Fruit fly (Drosophila melanogaster) whole organism, wandering third instar larva: ENCODE data around the gene Hrb27C.
A peak's percentile ranks its signal among the peaks of the same experiment; 100 is the strongest.

Experiments used
- Abd-B ChIP-seq: fragments of >200 bp; optimal IDR thresholded peaks from 2 replicates; lab custom pipeline; 2017; ENCODE audit warnings: missing biosample characterization, missing genetic modification characterization
- CG32264 ChIP-seq: fragments of 200-800 bp; sonication (Bioruptor generic); optimal IDR thresholded peaks from 2 replicates; lab custom pipeline; 2016; ENCODE audit warnings: missing biosample characterization, missing genetic modification characterization
- CG9705 ChIP-seq: fragments of 200-800 bp; sonication (Bioruptor generic); optimal IDR thresholded peaks from 2 replicates; lab custom pipeline; 2018; ENCODE audit warnings: missing biosample characterization, mild to moderate bottlenecking, missing genetic modification characterization
- Dfd ChIP-seq: fragments of >200 bp; optimal IDR thresholded peaks from 2 replicates; lab custom pipeline; 2017; ENCODE audit warnings: missing biosample characterization, missing genetic modification characterization
- Dif ChIP-seq: fragments of 200-275, 200-300 bp; sonication (Bioruptor generic); optimal IDR thresholded peaks from 2 replicates; lab custom pipeline; 2018; ENCODE audit warnings: missing biosample characterization, missing genetic modification characterization; ENCODE audit not compliant: partially characterized antibody
- GATAd ChIP-seq: sonication (Bioruptor generic); optimal IDR thresholded peaks from 2 replicates; lab custom pipeline; 2016; ENCODE audit warnings: missing biosample characterization, missing genetic modification characterization
- HLH106 ChIP-seq: fragments of 200-800 bp; optimal IDR thresholded peaks from 3 replicates; lab custom pipeline; 2019; ENCODE audit warnings: missing biosample characterization, mild to moderate bottlenecking, missing genetic modification characterization, moderate library complexity
- Hnf4 ChIP-seq: fragments of 200-800 bp; sonication (Bioruptor generic); optimal IDR thresholded peaks from 2 replicates; lab custom pipeline; 2016; ENCODE audit warnings: missing biosample characterization, mild to moderate bottlenecking, missing genetic modification characterization
- Hr78 ChIP-seq: fragments of >200 bp; optimal IDR thresholded peaks from 2 replicates; lab custom pipeline; 2017; ENCODE audit warnings: missing biosample characterization, missing genetic modification characterization
- Hr83 ChIP-seq: fragments of 200-300 bp; sonication (Bioruptor generic); optimal IDR thresholded peaks from 2 replicates; lab custom pipeline; 2016; ENCODE audit warnings: missing biosample characterization, mild to moderate bottlenecking, missing genetic modification characterization, moderate library complexity; ENCODE audit not compliant: poor library complexity, severe bottlenecking
- Jra ChIP-seq: sonication (Bioruptor generic); optimal IDR thresholded peaks from 2 replicates; lab custom pipeline; 2016; ENCODE audit warnings: missing biosample characterization, missing genetic modification characterization
- Mio ChIP-seq: sonication (Bioruptor generic); optimal IDR thresholded peaks from 2 replicates; lab custom pipeline; 2016; ENCODE audit warnings: missing biosample characterization, missing genetic modification characterization
- Myc ChIP-seq: fragments of >200 bp; optimal IDR thresholded peaks from 2 replicates; lab custom pipeline; 2017
- N ChIP-seq: fragments of >200 bp; optimal IDR thresholded peaks from 2 replicates; lab custom pipeline; 2018; ENCODE audit warnings: missing biosample characterization, missing external identifiers, missing genetic modification characterization
- OdsH ChIP-seq: fragments of 200-800 bp; sonication (Bioruptor generic); optimal IDR thresholded peaks from 2 replicates; lab custom pipeline; 2016; ENCODE audit warnings: missing biosample characterization, mild to moderate bottlenecking, missing genetic modification characterization
- Rel ChIP-seq, 2 experiments: fragments of 200-800 bp; sonication (Bioruptor generic) in 1 of 2; optimal IDR thresholded peaks; 2 replicates in 1 of 2; 3 replicates in 1 of 2; lab custom pipeline; 2016 to 2019; ENCODE audit warnings: mild to moderate bottlenecking in 2 of 2, missing biosample characterization in 2 of 2, missing genetic modification characterization in 2 of 2, moderate library complexity in 1 of 2
- Sp1 ChIP-seq: fragments of 200-800 bp; sonication (Bioruptor generic); optimal IDR thresholded peaks from 3 replicates; lab custom pipeline; 2019; ENCODE audit warnings: missing biosample characterization, mild to moderate bottlenecking, missing genetic modification characterization, moderate library complexity
- Vsx2 ChIP-seq: fragments of 200-300, 225-300 bp; sonication (Bioruptor generic); optimal IDR thresholded peaks from 2 replicates; lab custom pipeline; 2018; ENCODE audit warnings: missing biosample characterization, missing genetic modification characterization; ENCODE audit not compliant: partially characterized antibody
- brk ChIP-seq: fragments of 200-800 bp; sonication (Bioruptor generic); optimal IDR thresholded peaks from 2 replicates; lab custom pipeline; 2016; ENCODE audit warnings: missing biosample characterization, mild to moderate bottlenecking, missing genetic modification characterization
- dl ChIP-seq, 2 experiments: fragments of 175-275, 200-275 bp in 1 of 2; fragments of 200-275 bp in 1 of 2; sonication (Bioruptor generic); optimal IDR thresholded peaks; lab custom pipeline; 2018; ENCODE audit warnings: mild to moderate bottlenecking in 2 of 2, missing biosample characterization in 2 of 2, missing genetic modification characterization in 2 of 2, moderate library complexity in 2 of 2; ENCODE audit not compliant: partially characterized antibody in 2 of 2, insufficient read depth in 1 of 2
- dmrt93B ChIP-seq: fragments of 200-800 bp; sonication (Bioruptor generic); optimal IDR thresholded peaks from 2 replicates; lab custom pipeline; 2018; ENCODE audit warnings: missing biosample characterization, mild to moderate bottlenecking, missing genetic modification characterization
- dsf ChIP-seq: sonication (Bioruptor generic); optimal IDR thresholded peaks from 2 replicates; lab custom pipeline; 2016; ENCODE audit warnings: missing biosample characterization, missing genetic modification characterization, borderline replicate concordance
- ey ChIP-seq: fragments of 200-800 bp; sonication (Bioruptor generic); optimal IDR thresholded peaks from 2 replicates; lab custom pipeline; 2016; ENCODE audit warnings: missing biosample characterization, missing genetic modification characterization
- fru ChIP-seq: fragments of 200-800 bp; sonication (Bioruptor generic); optimal IDR thresholded peaks from 3 replicates; lab custom pipeline; 2016; ENCODE audit warnings: missing biosample characterization, mild to moderate bottlenecking, missing genetic modification characterization
- h ChIP-seq: fragments of 200-800 bp; sonication (Bioruptor generic); optimal IDR thresholded peaks from 3 replicates; lab custom pipeline; 2016; ENCODE audit warnings: missing biosample characterization, mild to moderate bottlenecking, missing genetic modification characterization
- jim ChIP-seq: fragments of 175-275, 200-325 bp; sonication (Bioruptor generic); optimal IDR thresholded peaks from 2 replicates; lab custom pipeline; 2016; ENCODE audit warnings: missing biosample characterization, mild to moderate bottlenecking, missing genetic modification characterization
- lola ChIP-seq: fragments of >200 bp; optimal IDR thresholded peaks from 2 replicates; lab custom pipeline; 2017; ENCODE audit warnings: missing biosample characterization, missing genetic modification characterization
- psq ChIP-seq: fragments of 200-800 bp; sonication (Bioruptor generic); optimal IDR thresholded peaks from 3 replicates; lab custom pipeline; 2017; ENCODE audit warnings: missing biosample characterization, mild to moderate bottlenecking, missing genetic modification characterization, moderate library complexity
- rgr ChIP-seq: fragments of 200-800 bp; sonication (Bioruptor generic); optimal IDR thresholded peaks from 3 replicates; lab custom pipeline; 2016; ENCODE audit warnings: missing biosample characterization, mild to moderate bottlenecking, missing genetic modification characterization
- sage ChIP-seq: fragments of 200-800 bp; sonication (Bioruptor generic); optimal IDR thresholded peaks from 2 replicates; lab custom pipeline; 2016; ENCODE audit warnings: missing biosample characterization, mild to moderate bottlenecking, missing genetic modification characterization
- tai ChIP-seq: sonication (Bioruptor generic); optimal IDR thresholded peaks from 2 replicates; lab custom pipeline; 2016; ENCODE audit warnings: missing biosample characterization, missing genetic modification characterization
- usp ChIP-seq: fragments of >200 bp; optimal IDR thresholded peaks from 2 replicates; lab custom pipeline; 2017; ENCODE audit warnings: missing biosample characterization, missing genetic modification characterization
- woc ChIP-seq: sonication (Bioruptor generic); optimal IDR thresholded peaks from 2 replicates; lab custom pipeline; 2016; ENCODE audit warnings: missing biosample characterization, mild to moderate bottlenecking, missing genetic modification characterization

The Hrb27C gene

DNA sequence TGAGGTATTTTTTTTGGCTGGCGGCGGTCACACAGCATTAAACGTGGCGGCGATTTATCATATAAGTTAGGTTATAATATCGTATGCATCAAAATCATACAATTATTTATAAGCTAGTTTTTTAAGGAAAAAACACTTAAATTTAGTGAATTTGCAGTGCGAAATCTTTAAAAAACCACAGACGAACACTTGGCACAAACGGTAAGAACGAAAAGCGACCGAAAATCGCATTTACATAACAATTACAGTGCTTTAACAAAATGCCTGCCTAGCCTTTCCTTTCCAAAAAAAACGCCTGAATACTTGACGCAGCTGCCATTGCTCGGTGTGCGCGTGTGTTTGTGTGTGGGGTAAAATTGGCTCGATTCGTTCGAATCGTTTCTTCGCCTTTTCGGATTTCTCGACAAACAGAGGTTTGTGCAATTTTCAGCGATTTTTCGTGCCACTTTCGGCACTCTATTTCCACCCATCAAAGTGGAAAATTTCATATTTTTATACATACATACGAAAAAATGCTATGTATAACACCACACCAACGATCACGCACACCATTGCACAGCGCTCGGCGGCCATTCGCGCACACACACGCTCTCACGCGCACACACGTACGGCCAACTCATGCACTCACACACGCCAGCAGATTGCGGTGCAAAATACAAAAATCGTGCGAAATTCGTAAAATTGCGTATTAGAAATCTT is at the start of gene Hrb27C:
Gene Hrb27C (plus strand): TSS at position 44 of the 699 bp plus-strand sequence.
- TF ChIP-seq jim (GFP tag; lab: Kevin White, UChicago) (no peak), lola (GFP tag; lab: Kevin White, UChicago) (peak; percentile 34), h (GFP tag; lab: Kevin White, UChicago) (no peak), Dif (GFP tag; lab: Kevin White, UChicago) (no peak), N (GFP tag; lab: Kevin White, UChicago) (peak; percentile 79), Hnf4 (GFP tag; lab: Kevin White, UChicago) (no peak), fru (GFP tag; lab: Kevin White, UChicago) (no peak), dsf (GFP tag; lab: Kevin White, UChicago) (no peak), CG32264 (no peak), OdsH (GFP tag; lab: Kevin White, UChicago) (no peak), dmrt93B (GFP tag; lab: Kevin White, UChicago) (no peak), Jra (no peak), Hr78 (GFP tag; lab: Kevin White, UChicago) (no peak), psq (no peak), woc (GFP tag; lab: Kevin White, UChicago) (peak; percentile 6), rgr (GFP tag; lab: Kevin White, UChicago) (peak; percentile 1), usp (GFP tag; lab: Kevin White, UChicago) (no peak), brk (GFP tag; lab: Kevin White, UChicago) (no peak), Abd-B (GFP tag; lab: Kevin White, UChicago) (no peak), Hr83 (GFP tag; lab: Kevin White, UChicago) (peak; percentile 45), Rel (GFP tag; optimal IDR thresholded peaks at IDR 0.05; lab: Kevin White, UChicago) (no peak), Rel (tag; optimal IDR thresholded peaks at IDR 0.05; lab: Kevin White, UChicago) (no peak), dl (GFP tag; optimal IDR thresholded peaks at IDR 0.05; lab: Kevin White, UChicago; ENCODE audit: insufficient read depth in 1 of 2, partially characterized antibody in 2 of 2) (no peak), tai (GFP tag; lab: Kevin White, UChicago) (no peak), Sp1 (no peak)

dm6 chr2L:6870777-6871176 is 49.7 kb upstream of the Hrb27C start:
- no peak for TF ChIP-seq HLH106 (tag; lab: Kevin White, UChicago)
- TF ChIP-seq Jra = no peak
- TF ChIP-seq N (GFP tag; lab: Kevin White, UChicago) = no peak
- TF ChIP-seq lola (GFP tag; lab: Kevin White, UChicago) = no peak
- no peak for TF ChIP-seq Abd-B (GFP tag; lab: Kevin White, UChicago)
- TF ChIP-seq CG9705 (GFP tag; lab: Kevin White, UChicago) = no peak
- no peak for TF ChIP-seq woc (GFP tag; lab: Kevin White, UChicago)
- no peak for TF ChIP-seq sage
- TF ChIP-seq Hnf4 (GFP tag; lab: Kevin White, UChicago) = no peak
- TF ChIP-seq dl (GFP tag; optimal IDR thresholded peaks at IDR 0.05; lab: Kevin White, UChicago; ENCODE audit: insufficient read depth in 1 of 2, partially characterized antibody in 2 of 2) = no peak
- TF ChIP-seq usp (GFP tag; lab: Kevin White, UChicago) = no peak
- TF ChIP-seq Hr83 (GFP tag; lab: Kevin White, UChicago) = no peak
- no peak for TF ChIP-seq ey
- no peak for TF ChIP-seq GATAd
- TF ChIP-seq Myc = no peak
- TF ChIP-seq Vsx2 (GFP tag; lab: Kevin White, UChicago) = no peak
- TF ChIP-seq Dfd (GFP tag; lab: Kevin White, UChicago) = no peak

DNA sequence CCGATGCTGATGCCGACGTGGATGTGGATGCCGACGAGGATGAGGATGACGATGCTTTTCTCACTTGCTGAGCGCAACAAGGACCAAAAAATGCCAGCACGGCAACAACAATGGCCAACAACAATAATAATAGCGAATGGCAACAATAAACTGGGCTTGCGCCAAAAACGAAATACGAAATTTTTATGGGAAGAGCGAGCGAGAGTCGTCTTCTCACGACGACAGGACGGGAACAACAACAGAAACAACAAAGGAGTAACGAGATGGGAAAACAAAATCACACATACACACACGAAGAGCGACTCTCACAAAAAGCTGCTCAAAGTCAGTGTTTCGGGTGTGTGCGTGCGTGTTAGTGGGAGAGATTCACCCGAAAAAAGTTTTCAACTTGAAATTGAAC is 46.5 kb upstream of the Hrb27C start:
- TF ChIP-seq Hr83 (GFP tag; lab: Kevin White, UChicago) = no peak
- no peak for TF ChIP-seq OdsH (GFP tag; lab: Kevin White, UChicago)
- TF ChIP-seq CG32264 = no peak
- no peak for TF ChIP-seq Mio (GFP tag; lab: Kevin White, UChicago)
- TF ChIP-seq dl (GFP tag; optimal IDR thresholded peaks at IDR 0.05; lab: Kevin White, UChicago; ENCODE audit: insufficient read depth in 1 of 2, partially characterized antibody in 2 of 2) = no peak
- TF ChIP-seq sage = no peak
- no peak for TF ChIP-seq psq
- TF ChIP-seq, all 38 proteins: peak for 0
